Fruit fly (Drosophila melanogaster): ENCODE results near the gene CG5708.

DNA sequence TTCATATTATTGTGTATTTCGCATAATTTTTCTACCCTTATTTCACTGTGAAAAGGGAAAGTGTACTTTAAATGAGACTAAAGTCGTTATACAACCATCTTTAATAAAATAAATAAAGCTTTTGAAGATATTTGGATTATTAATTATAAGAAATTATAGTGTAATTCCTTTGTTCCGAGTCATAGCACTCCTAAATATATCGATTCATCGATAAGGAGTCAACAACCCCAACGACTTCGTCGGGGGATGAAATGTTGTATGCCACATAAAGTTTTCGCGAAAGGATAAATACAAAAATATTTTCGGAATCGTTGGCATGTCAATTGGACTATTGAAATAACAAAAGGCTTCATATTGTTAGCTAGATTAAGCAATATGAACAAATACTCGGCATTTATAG, 25.0 kb upstream of the CG5708 start, which contains the start of gene Ror:
- no peak for TF ChIP-seq fd96Ca (GFP tag; IDR thresholded peaks at IDR 0.05)
- TF ChIP-seq CG34367 (tag; optimal IDR thresholded peaks at IDR 0.05), result no peak
- TF ChIP-seq rn (GFP tag; IDR thresholded peaks at IDR 0.05), result no peak
- no peak for TF ChIP-seq CG13204 (GFP tag; optimal IDR thresholded peaks at IDR 0.05)
- TF ChIP-seq CG15710 (tag; optimal IDR thresholded peaks at IDR 0.05), result no peak
- no peak for TF ChIP-seq CG10348 (GFP tag; IDR thresholded peaks at IDR 0.05)
- TF ChIP-seq CG8301 (tag; optimal IDR thresholded peaks at IDR 0.05), result no peak
- no peak for TF ChIP-seq CG12605 (GFP tag; IDR thresholded peaks at IDR 0.05)
- TF ChIP-seq Pif1B (GFP tag; optimal IDR thresholded peaks at IDR 0.05), result no peak
- TF ChIP-seq CG4496 (GFP tag; IDR thresholded peaks at IDR 0.05), result no peak
- TF ChIP-seq Ets98B (GFP tag; IDR thresholded peaks at IDR 0.05), result no peak
